Fruit fly (Drosophila melanogaster): Measurements from ENCODE around the gene kek1.

DNA sequence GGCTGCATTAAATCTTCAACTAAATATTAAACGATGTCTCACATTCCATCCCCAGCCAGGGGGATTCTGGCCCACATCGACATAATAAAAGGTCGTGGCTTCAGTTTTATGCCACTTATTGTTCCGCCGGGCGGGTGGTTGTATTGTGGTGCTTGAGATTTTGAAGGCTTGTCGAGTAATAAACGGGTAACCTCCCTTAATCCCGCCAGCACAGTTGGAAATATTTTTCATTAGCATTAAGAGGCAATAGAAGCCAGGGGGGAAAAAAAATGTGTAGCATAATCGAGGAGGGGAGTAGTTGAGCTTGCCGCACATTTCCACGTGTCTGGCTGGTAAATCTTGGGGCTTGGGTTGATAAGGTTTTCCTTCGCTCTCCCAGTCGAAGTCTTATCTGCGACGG is 8.1 kb upstream of the kek1 start:
- TF ChIP-seq CG6163 (GFP tag; IDR thresholded peaks at IDR 0.05) (no peak), acj6 (GFP tag; optimal IDR thresholded peaks at IDR 0.05) (no peak), CG16779 (tag; optimal IDR thresholded peaks at IDR 0.05) (no peak), Gug (GFP tag; IDR thresholded peaks at IDR 0.05) (no peak), CG6276 (GFP tag; optimal IDR thresholded peaks at IDR 0.05) (no peak)
